Worm (Caenorhabditis elegans): ENCODE measurements around the gene pus-1.

ce11 chrV:16779971-16780370 is 14.8 kb downstream of the pus-1 start:
- TF ChIP-seq snpc-4 (tag; optimal IDR thresholded peaks at IDR 0.05) (no peak), unc-55 (GFP tag; optimal IDR thresholded peaks at IDR 0.05) (no peak), egl-27 (tag; optimal IDR thresholded peaks at IDR 0.05) (no peak), nhr-12 (tag; optimal IDR thresholded peaks at IDR 0.05) (no peak)

Data from whole organism, L2 larva.